Worm (Caenorhabditis elegans): ENCODE data around the gene ocr-3.

Gene ocr-3

DNA sequence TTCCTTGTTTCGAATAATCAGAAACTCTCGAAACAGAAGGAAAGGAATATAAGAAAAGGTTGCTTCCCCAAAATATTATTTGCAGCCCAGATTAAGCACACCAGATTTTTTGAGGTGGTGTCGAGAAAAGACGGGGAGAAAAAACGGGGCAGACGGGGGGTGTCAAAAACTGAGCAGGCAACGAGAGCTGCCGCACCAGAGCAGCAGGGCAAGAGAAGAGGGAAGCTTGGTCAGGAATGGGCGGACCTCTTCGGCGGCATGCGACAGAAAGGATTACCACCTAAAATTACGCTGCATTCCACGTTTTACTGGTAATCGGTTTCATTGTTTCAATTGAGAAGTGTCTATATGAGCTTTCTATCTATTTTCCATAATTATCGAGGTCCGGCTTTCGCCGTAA lies 36.5 kb upstream of the ocr-3 start:
- TF ChIP-seq F26F4.8 (GFP tag; conservative IDR thresholded peaks at IDR 0.05) (no peak), set-16 (GFP tag; IDR thresholded peaks at IDR 0.05) (peak; percentile 73), nhr-48 (tag; optimal IDR thresholded peaks at IDR 0.05) (no peak), zag-1 (tag; optimal IDR thresholded peaks at IDR 0.05) (no peak), ztf-11 (tag; optimal IDR thresholded peaks at IDR 0.05) (no peak), nhr-102 (tag; optimal IDR thresholded peaks at IDR 0.05) (no peak)

- TF ChIP-seq saeg-2 (GFP tag; IDR thresholded peaks at IDR 0.05), result no peak
These were observed 35.3 kb upstream of the ocr-3 start for ce11 chrX:15133180-15133579.

ce11 chrX:15134941-15135340 lies 33.6 kb upstream of the ocr-3 start:
- TF ChIP-seq fos-1 (tag; optimal IDR thresholded peaks at IDR 0.05) (no peak), mxl-3 (GFP tag; optimal IDR thresholded peaks at IDR 0.05) (no peak), lin-38 (GFP tag; IDR thresholded peaks at IDR 0.05) (no peak), F49E8.2 (tag; optimal IDR thresholded peaks at IDR 0.05; ENCODE audit: borderline replicate concordance) (no peak), F44E2.7 (GFP tag; IDR thresholded peaks at IDR 0.05) (no peak), hif-1 (tag; optimal IDR thresholded peaks at IDR 0.05) (no peak), mxl-2 (GFP tag; conservative IDR thresholded peaks at IDR 0.05) (no peak), hlh-11 (tag; optimal IDR thresholded peaks at IDR 0.05) (no peak), egl-43 (GFP tag; IDR thresholded peaks at IDR 0.05) (no peak), ctbp-1 (GFP tag; IDR thresholded peaks at IDR 0.05) (no peak)

DNA sequence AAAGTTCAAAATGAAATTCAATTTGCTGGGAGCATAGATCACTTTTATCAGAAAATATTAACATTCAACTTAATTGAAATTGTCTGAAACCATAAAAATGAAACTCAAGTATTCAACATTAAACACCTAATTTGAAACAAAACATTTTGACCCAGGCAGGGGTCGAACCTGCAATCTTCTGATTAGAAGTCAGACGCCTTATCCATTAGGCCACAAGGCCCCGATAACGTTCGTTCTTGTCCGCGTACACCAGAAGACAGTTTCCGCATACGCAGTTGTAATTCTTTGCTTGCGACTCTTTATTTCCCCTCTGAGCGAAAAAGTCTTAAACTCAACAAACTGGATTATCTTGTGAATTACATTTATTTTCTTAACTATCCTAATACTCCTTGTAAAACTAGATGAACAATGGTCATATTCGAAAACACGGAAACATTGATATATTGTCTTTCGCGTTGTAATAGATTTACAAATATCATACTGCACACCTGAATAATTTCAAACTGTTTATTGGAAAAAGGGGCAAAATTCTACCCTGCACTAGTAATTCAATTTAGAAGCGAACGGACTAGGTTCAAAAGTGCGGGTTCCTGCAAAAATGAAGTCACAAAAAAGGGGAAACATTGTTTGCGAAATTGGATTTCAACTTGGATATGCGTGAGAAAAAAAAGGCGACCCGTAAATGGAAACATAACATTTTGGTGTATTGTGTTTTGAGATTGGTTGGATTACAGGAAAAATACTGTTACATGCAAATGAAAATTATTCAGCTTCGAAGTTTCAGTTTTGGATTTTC lies 21.9 kb upstream of the ocr-3 start:
- TF ChIP-seq cey-2 (tag; optimal IDR thresholded peaks at IDR 0.05; ENCODE audit: borderline replicate concordance, insufficient read depth) (no peak), nhr-48 (tag; optimal IDR thresholded peaks at IDR 0.05) (no peak), fkh-10 (GFP tag; optimal IDR thresholded peaks at IDR 0.05) (no peak), F49E8.2 (tag; optimal IDR thresholded peaks at IDR 0.05; ENCODE audit: borderline replicate concordance) (no peak), F37D6.2 (tag; optimal IDR thresholded peaks at IDR 0.05) (no peak), pha-4 (GFP tag; IDR thresholded peaks at IDR 0.05) (no peak; the same call in 1 of the 2 replicates), pha-4 (tag; optimal IDR thresholded peaks at IDR 0.05) (no peak), attf-4 (tag; optimal IDR thresholded peaks at IDR 0.05) (no peak), lin-29 (GFP tag; IDR thresholded peaks at IDR 0.05) (no peak), ctbp-1 (GFP tag; IDR thresholded peaks at IDR 0.05) (0 out of 2 replicates have a peak, but pooled peaks have one; percentile 53), nhr-77 (tag; optimal IDR thresholded peaks at IDR 0.05) (no peak), daf-16 (GFP tag; optimal IDR thresholded peaks at IDR 0.05) (peak in 1 of 2 experiments; percentile 71), daf-16 (tag; optimal IDR thresholded peaks at IDR 0.05) (no peak), nhr-11 (tag; optimal IDR thresholded peaks at IDR 0.05) (no peak), dve-1 (tag; optimal IDR thresholded peaks at IDR 0.05; ENCODE audit: insufficient read depth) (no peak), unc-39 (tag; optimal IDR thresholded peaks at IDR 0.05) (no peak), ceh-32 (tag; optimal IDR thresholded peaks at IDR 0.05; ENCODE audit: poor library complexity) (no peak), lim-7 (GFP tag; IDR thresholded peaks at IDR 0.05) (peak; percentile 86), spr-1 (tag; optimal IDR thresholded peaks at IDR 0.05) (peak; percentile 8), Y48G9A.11 (GFP tag; IDR thresholded peaks at IDR 0.05) (peak; percentile 68), ztf-7 (tag; optimal IDR thresholded peaks at IDR 0.05) (no peak), ama-1 (optimal IDR thresholded peaks at IDR 0.05) (no peak), lir-3 (tag; optimal IDR thresholded peaks at IDR 0.05) (no peak), hlh-11 (tag; optimal IDR thresholded peaks at IDR 0.05) (peak; percentile 40), jun-1 (tag; optimal IDR thresholded peaks at IDR 0.05) (no peak), nhr-42 (GFP tag; IDR thresholded peaks at IDR 0.05) (no peak), mep-1 (tag; optimal IDR thresholded peaks at IDR 0.05) (peak; percentile 48), zfp-2 (tag; optimal IDR thresholded peaks at IDR 0.05) (no peak), lin-39 (tag; optimal IDR thresholded peaks at IDR 0.05) (no peak), daf-19 (GFP tag; conservative IDR thresholded peaks at IDR 0.05) (peak; percentile 57; the same call in 1 of the 2 replicates), R02D3.7 (tag; optimal IDR thresholded peaks at IDR 0.05) (no peak), skn-1 (tag; optimal IDR thresholded peaks at IDR 0.05) (no peak)

Measured in whole organism, L4 larva.